Fruit fly (Drosophila melanogaster): Measurements from ENCODE around the gene Nmnat.

DNA sequence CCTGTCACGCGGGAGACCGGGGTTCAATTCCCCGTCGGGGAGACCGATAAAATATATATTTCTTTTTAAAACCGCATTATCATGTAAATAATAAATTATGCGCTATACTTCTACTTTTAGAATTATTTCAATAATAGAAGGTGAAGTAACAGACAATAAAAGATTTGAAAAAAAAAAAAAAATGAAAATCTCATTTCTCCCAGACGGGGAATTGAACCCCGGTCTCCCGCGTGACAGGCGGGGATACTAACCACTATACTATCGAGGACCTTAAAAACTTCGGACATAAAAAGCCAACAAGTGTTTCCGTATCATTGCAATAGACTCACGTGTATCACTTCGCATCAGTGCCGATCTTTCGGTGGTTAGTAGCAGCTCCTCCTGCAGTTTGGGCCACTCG is 30.2 kb upstream of the Nmnat start:
- TF ChIP-seq psq (optimal IDR thresholded peaks at IDR 0.05) (no peak), CG8478 (optimal IDR thresholded peaks at IDR 0.05) (no peak), pan (optimal IDR thresholded peaks at IDR 0.05) (no peak), EcR (GFP tag; optimal IDR thresholded peaks at IDR 0.05) (no peak), usp (GFP tag; optimal IDR thresholded peaks at IDR 0.05) (no peak), Dll (optimal IDR thresholded peaks at IDR 0.05) (no peak)
